Worm (Caenorhabditis elegans) whole organism, L4 larva: ENCODE data around the gene hpo-18.
A peak's percentile ranks its signal among the peaks of the same experiment; 100 is the strongest.

Experiments
- F37D6.2 ChIP-seq: sonication (generic microtip); optimal IDR thresholded peaks from 2 replicates; lab custom pipeline; 2016; ENCODE audit warnings: mild to moderate bottlenecking, missing genetic modification characterization, missing compliant biosample characterization
- F49E8.2 ChIP-seq: sonication (generic microtip); optimal IDR thresholded peaks from 2 replicates; lab custom pipeline; 2016; ENCODE audit warnings: missing compliant biosample characterization, mild to moderate bottlenecking, missing genetic modification characterization, borderline replicate concordance
- T20F7.1 ChIP-seq: fragments of 200-800 bp; sonication (Bioruptor generic); optimal IDR thresholded peaks from 2 replicates; lab custom pipeline; 2018; ENCODE audit warnings: mild to moderate bottlenecking, missing genetic modification characterization, missing compliant biosample characterization
- T26A8.4 ChIP-seq: fragments of 200-800 bp; sonication (Bioruptor generic); IDR thresholded peaks from 2 replicates; pipeline ENCODE4 v1.3.6; 2022; ENCODE audit warnings: missing genetic modification characterization, missing compliant biosample characterization
- Y48G9A.11 ChIP-seq: fragments of 200-800 bp; sonication (Bioruptor generic); IDR thresholded peaks from 2 replicates; pipeline ENCODE4 v1.3.6; 2022; ENCODE audit warnings: missing genetic modification reagents, missing genetic modification characterization, missing compliant biosample characterization
- aha-1 ChIP-seq: fragments of 150-350 bp; peaks from one replicate; lab custom pipeline; 2014; ENCODE audit warnings: missing biosample characterization, missing genetic modification characterization
- arid-1 ChIP-seq: fragments of 200-800 bp; sonication (Bioruptor generic); conservative IDR thresholded peaks from 2 replicates; pipeline ENCODE4 v1.3.6; 2022; ENCODE audit warnings: missing genetic modification reagents, missing genetic modification characterization, missing compliant biosample characterization
- ceh-20 ChIP-seq: fragments of 200-800 bp; sonication (Bioruptor generic); IDR thresholded peaks from 2 replicates; pipeline ENCODE4 v1.3.6; 2022; ENCODE audit warnings: missing genetic modification reagents, missing genetic modification characterization, missing compliant biosample characterization
- ceh-28 ChIP-seq: fragments of 150-350 bp; optimal IDR thresholded peaks from 2 replicates; lab custom pipeline; 2014; ENCODE audit warnings: missing biosample characterization, missing genetic modification reagents, missing genetic modification characterization
- dmd-9 ChIP-seq: fragments of 200-800 bp; sonication (Bioruptor generic); IDR thresholded peaks from 2 replicates; pipeline ENCODE4 v1.3.6; 2022; ENCODE audit warnings: missing genetic modification reagents, missing genetic modification characterization, missing compliant biosample characterization
- dpl-1 ChIP-seq: fragments of 150-350 bp; optimal IDR thresholded peaks from 2 replicates; lab custom pipeline; 2014; ENCODE audit warnings: missing biosample characterization, missing genetic modification reagents, missing genetic modification characterization
- duxl-1 ChIP-seq: sonication (generic microtip); optimal IDR thresholded peaks from 2 replicates; lab custom pipeline; 2016; ENCODE audit warnings: mild to moderate bottlenecking, missing genetic modification characterization, moderate library complexity, missing compliant biosample characterization; ENCODE audit not compliant: poor library complexity
- dve-1 ChIP-seq: sonication (generic microtip); optimal IDR thresholded peaks from 2 replicates; lab custom pipeline; 2017; ENCODE audit warnings: antibody characterized with exemption, mild to moderate bottlenecking, missing genetic modification characterization, missing compliant biosample characterization; ENCODE audit not compliant: insufficient read depth
- egl-43 ChIP-seq: fragments of 200-800 bp; sonication (Bioruptor generic); IDR thresholded peaks from 2 replicates; pipeline ENCODE4 v1.3.6; 2022; ENCODE audit warnings: missing genetic modification reagents, missing genetic modification characterization, missing compliant biosample characterization
- hif-1 ChIP-seq, 2 experiments: sonication (generic microtip); optimal IDR thresholded peaks; 2 replicates each; lab custom pipeline; 2016 to 2017; ENCODE audit warnings: missing compliant biosample characterization in 2 of 2, missing genetic modification characterization in 2 of 2, missing genetic modification reagents in 2 of 2, missing genotype in 2 of 2, mild to moderate bottlenecking in 1 of 2
- hlh-30 ChIP-seq: sonication (generic microtip); optimal IDR thresholded peaks from 2 replicates; lab custom pipeline; 2017; ENCODE audit warnings: antibody characterized with exemption, mild to moderate bottlenecking, missing genetic modification characterization, missing compliant biosample characterization; ENCODE audit not compliant: insufficient read depth
- hmg-1.1 ChIP-seq: fragments of 200-800 bp; sonication (Bioruptor generic); IDR thresholded peaks from 2 replicates; pipeline ENCODE4 v1.3.6; 2022; ENCODE audit warnings: missing genetic modification reagents, missing genetic modification characterization, missing compliant biosample characterization
- lin-13 ChIP-seq: fragments of 150-350 bp; optimal IDR thresholded peaks from 2 replicates; lab custom pipeline; 2014; ENCODE audit warnings: missing biosample characterization, missing genetic modification reagents, missing genetic modification characterization
- lin-38 ChIP-seq: fragments of 200-800 bp; sonication (Bioruptor generic); IDR thresholded peaks from 2 replicates; pipeline ENCODE4 v1.3.6; 2022; ENCODE audit warnings: missing genetic modification reagents, missing genetic modification characterization, missing compliant biosample characterization
- mdl-1 ChIP-seq, 2 experiments: fragments of 150-350 bp in 1 of 2; sonication (generic microtip) in 1 of 2; optimal IDR thresholded peaks; 2 replicates each; lab custom pipeline; 2014 to 2017; ENCODE audit warnings: missing biosample characterization in 2 of 2, missing genetic modification characterization in 2 of 2
- mdt-29 ChIP-seq: fragments of 200-800 bp; sonication (Bioruptor generic); IDR thresholded peaks from 2 replicates; pipeline ENCODE4 v1.3.6; 2022; ENCODE audit warnings: missing genetic modification reagents, missing genetic modification characterization, missing compliant biosample characterization
- mes-2 ChIP-seq: sonication (generic microtip); optimal IDR thresholded peaks from 2 replicates; lab custom pipeline; 2016; ENCODE audit warnings: missing genotype, mild to moderate bottlenecking, missing genetic modification characterization, missing compliant biosample characterization; ENCODE audit not compliant: poor library complexity, severe bottlenecking
- mxl-3 ChIP-seq: fragments of 200-800 bp; sonication (Bioruptor generic); optimal IDR thresholded peaks from 2 replicates; lab custom pipeline; 2018; ENCODE audit warnings: mild to moderate bottlenecking, missing genetic modification characterization, missing compliant biosample characterization
- nhr-25 ChIP-seq: sonication (generic microtip); optimal IDR thresholded peaks from 2 replicates; lab custom pipeline; 2017; ENCODE audit warnings: missing genetic modification characterization, mild to moderate bottlenecking, missing compliant biosample characterization, antibody characterized with exemption, moderate library complexity, borderline replicate concordance; ENCODE audit not compliant: insufficient read depth
- nhr-28 ChIP-seq: fragments of 150-350 bp; optimal IDR thresholded peaks from 2 replicates; lab custom pipeline; 2014; ENCODE audit warnings: missing biosample characterization, missing genetic modification characterization
- nhr-77 ChIP-seq: fragments of 150-350 bp; optimal IDR thresholded peaks from 2 replicates; lab custom pipeline; 2014; ENCODE audit warnings: missing biosample characterization, missing genetic modification characterization
- pha-4 ChIP-seq, 2 experiments: fragments of 150-350 bp in 1 of 2; fragments of 200-800 bp in 1 of 2; sonication (Bioruptor generic) in 1 of 2; IDR thresholded peaks in 1 of 2; optimal IDR thresholded peaks in 1 of 2; 2 replicates each; pipeline versions ENCODE4 v1.3.6 to Lab custom; 2014 to 2022; ENCODE audit warnings: missing genetic modification characterization in 2 of 2, missing genetic modification reagents in 2 of 2, missing biosample characterization in 1 of 2, missing compliant biosample characterization in 1 of 2
- pqm-1 ChIP-seq: sonication (generic microtip); optimal IDR thresholded peaks from 2 replicates; lab custom pipeline; 2017; ENCODE audit warnings: missing biosample characterization, missing genetic modification characterization
- set-16 ChIP-seq: fragments of 200-800 bp; sonication (Bioruptor generic); IDR thresholded peaks from 2 replicates; pipeline ENCODE4 v1.3.6; 2022; ENCODE audit warnings: missing genetic modification reagents, missing genetic modification characterization, missing compliant biosample characterization
- snpc-1.2 ChIP-seq: fragments of 200-800 bp; sonication (Bioruptor generic); IDR thresholded peaks from 2 replicates; pipeline ENCODE4 v1.3.6; 2022; ENCODE audit warnings: missing genetic modification reagents, missing genetic modification characterization, missing compliant biosample characterization
- spr-1 ChIP-seq: sonication (generic microtip); optimal IDR thresholded peaks from 2 replicates; lab custom pipeline; 2016; ENCODE audit warnings: mild to moderate bottlenecking, missing genetic modification characterization, missing compliant biosample characterization
- tag-97 ChIP-seq: fragments of 200-800 bp; sonication (Bioruptor generic); IDR thresholded peaks from 2 replicates; pipeline ENCODE4 v1.3.6; 2022; ENCODE audit warnings: missing genetic modification characterization, missing compliant biosample characterization
- unc-130 ChIP-seq: sonication (generic microtip); optimal IDR thresholded peaks from 2 replicates; lab custom pipeline; 2016; ENCODE audit warnings: missing genetic modification reagents, missing genetic modification characterization, missing compliant biosample characterization
- unc-62 ChIP-seq, 3 experiments: fragments of 150-350 bp in 1 of 3; sonication (generic microtip); optimal IDR thresholded peaks in 2 of 3; peaks in 1 of 3; 1 replicate in 1 of 3; 2 replicates in 2 of 3; lab custom pipeline; 2014 to 2017; ENCODE audit warnings: missing biosample characterization in 3 of 3, missing genetic modification characterization in 3 of 3, missing genetic modification reagents in 3 of 3, missing genotype in 1 of 3
- zip-2 ChIP-seq: fragments of 150-350 bp; optimal IDR thresholded peaks from 2 replicates; lab custom pipeline; 2014; ENCODE audit warnings: missing biosample characterization, missing genetic modification characterization

Gene hpo-18

ce11 chrV:4377622-4378021 lies 31.4 kb upstream of the hpo-18 start, which contains the start of gene F32D1.8:
Gene F32D1.8 (minus strand): TSS chrV:4377722.
- peak; percentile 69 for TF ChIP-seq aha-1
- no peak for TF ChIP-seq ceh-20 (GFP tag; lab: Robert Waterston, UW)

- TF ChIP-seq dpl-1 (GFP tag; lab: Kevin White, UChicago) (no peak), unc-130 (peak; percentile 51), mdt-29 (GFP tag; lab: Robert Waterston, UW) (no peak), nhr-77 (no peak), arid-1 (GFP tag; lab: Robert Waterston, UW) (no peak), lin-13 (GFP tag; lab: Kevin White, UChicago) (no peak), set-16 (GFP tag; lab: Robert Waterston, UW) (peak; percentile 53; the same call in 1 of the 2 replicates), Y48G9A.11 (GFP tag; lab: Robert Waterston, UW) (peak; percentile 27; the same call in 1 of the 2 replicates), lin-38 (GFP tag; lab: Robert Waterston, UW) (peak; percentile 56), F37D6.2 (tag; lab: Kevin White, UChicago) (no peak), ceh-28 (tag; lab: Kevin White, UChicago) (no peak), F49E8.2 (peak; percentile 13), dmd-9 (GFP tag; lab: Robert Waterston, UW) (no peak), snpc-1.2 (GFP tag; lab: Robert Waterston, UW) (no peak), unc-62 (GFP tag; optimal IDR thresholded peaks at IDR 0.05 in 1 of 2; lab: Kevin White, UChicago) (peak in 1 of 2 experiments; percentile 32), unc-62 (tag; optimal IDR thresholded peaks at IDR 0.05; lab: Kevin White, UChicago) (no peak), aha-1 (peak; percentile 22)
These were observed 29.8 kb upstream of the hpo-18 start, which contains the start of gene F32D1.7 for ce11 chrV:4375807-4376564. Gene F32D1.7 (minus strand): TSS chrV:4376173.

- TF ChIP-seq unc-62 (GFP tag; optimal IDR thresholded peaks at IDR 0.05 in 1 of 2; lab: Kevin White, UChicago): peak in 1 of 2 experiments; percentile 44
- no peak for TF ChIP-seq unc-62 (tag; optimal IDR thresholded peaks at IDR 0.05; lab: Kevin White, UChicago)
- TF ChIP-seq pha-4 (GFP tag; IDR thresholded peaks at IDR 0.05; lab: Robert Waterston, UW): no peak
- TF ChIP-seq pha-4 (tag; optimal IDR thresholded peaks at IDR 0.05; lab: Kevin White, UChicago): no peak
These were observed 28.4 kb upstream of the hpo-18 start, which contains the start of gene neg-1 for ce11 chrV:4374625-4375024. Gene neg-1 (minus strand): TSS chrV:4374874.

- no peak for TF ChIP-seq mxl-3 (GFP tag; lab: Kevin White, UChicago)
- TF ChIP-seq lin-38 (GFP tag; lab: Robert Waterston, UW): peak; percentile 42
These were observed 27.4 kb upstream of the hpo-18 start for ce11 chrV:4373656-4374055.

- TF ChIP-seq set-16 (GFP tag; lab: Robert Waterston, UW): peak; percentile 88
- no peak for TF ChIP-seq duxl-1 (tag; lab: Kevin White, UChicago)
- TF ChIP-seq egl-43 (GFP tag; lab: Robert Waterston, UW): no peak
- TF ChIP-seq nhr-28 (tag; lab: Kevin White, UChicago): no peak
- TF ChIP-seq tag-97 (GFP tag; lab: Robert Waterston, UW): no peak
- no peak for TF ChIP-seq spr-1 (tag; lab: Kevin White, UChicago)
These were observed 26.8 kb upstream of the hpo-18 start for ce11 chrV:4372986-4373385.

- TF ChIP-seq mdl-1 (tag; optimal IDR thresholded peaks at IDR 0.05; lab: Kevin White, UChicago) (peak in 1 of 2 experiments; percentile 8), hlh-30 (tag; lab: Kevin White, UChicago) (peak; percentile 42), dpl-1 (GFP tag; lab: Kevin White, UChicago) (peak; percentile 67), pqm-1 (tag; lab: Kevin White, UChicago) (peak; percentile 67), mes-2 (peak; percentile 60), hif-1 (tag; optimal IDR thresholded peaks at IDR 0.05; lab: Kevin White, UChicago) (peak in 1 of 2 experiments; percentile 21), zip-2 (no peak), nhr-25 (tag; lab: Kevin White, UChicago) (peak; percentile 5), hmg-1.1 (GFP tag; lab: Robert Waterston, UW) (peak; percentile 53), pha-4 (GFP tag; IDR thresholded peaks at IDR 0.05; lab: Robert Waterston, UW) (0 out of 2 replicates have a peak, but pooled peaks have one; percentile 26), pha-4 (tag; optimal IDR thresholded peaks at IDR 0.05; lab: Kevin White, UChicago) (no peak), T26A8.4 (GFP tag; lab: Robert Waterston, UW) (no peak), T20F7.1 (peak; percentile 99), dve-1 (tag; lab: Kevin White, UChicago) (peak; percentile 51), lin-38 (GFP tag; lab: Robert Waterston, UW) (peak; percentile 31; the same call in 1 of the 2 replicates)
These were observed 25.2 kb upstream of the hpo-18 start, which contains the start of the genes gmpr-1 and fipp-1 for ce11 chrV:4371309-4371933. Gene gmpr-1 (minus strand): TSS chrV:4371383. Gene fipp-1 (plus strand): TSS chrV:4371807.
